Fruit fly (Drosophila melanogaster): ENCODE data around the gene CG43924.
A peak's percentile ranks its signal among the peaks of the same experiment; 100 is the strongest.

The CG43924 gene

DNA sequence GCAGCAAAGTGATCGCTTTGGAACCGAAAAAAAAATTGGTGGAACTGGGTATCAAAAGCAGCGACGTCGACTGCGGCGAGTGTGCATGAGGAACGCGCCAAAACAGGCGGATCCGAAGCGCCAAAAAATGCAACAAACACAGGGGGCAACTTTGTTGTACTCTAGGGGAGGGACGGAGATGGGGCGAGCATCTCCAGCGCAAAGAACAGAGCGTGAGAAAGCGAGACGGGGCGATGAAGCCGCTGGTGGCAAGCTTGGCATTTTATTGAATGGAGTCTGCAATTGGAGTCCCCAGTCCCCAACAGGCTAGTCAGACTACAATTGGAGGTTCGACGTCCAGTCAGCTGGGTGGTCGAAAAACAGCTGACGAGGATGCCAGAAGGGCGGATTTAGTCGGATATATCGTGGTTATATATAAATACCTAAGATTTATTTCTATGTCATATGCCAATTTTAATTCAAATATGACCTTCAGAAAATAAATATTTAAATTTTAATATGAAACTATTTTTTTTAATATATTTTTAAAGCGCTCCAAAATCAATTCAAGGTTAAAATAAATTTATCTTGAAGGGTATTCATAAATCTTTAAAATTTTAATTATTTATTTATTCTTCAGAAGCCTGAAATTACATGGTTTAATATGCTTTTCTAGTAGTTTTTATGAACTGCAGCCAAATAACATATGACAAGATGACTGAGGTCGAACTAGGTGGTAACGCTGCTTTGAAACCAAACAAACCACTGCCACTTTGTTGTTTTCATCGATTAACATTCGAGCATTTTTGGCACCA lies 35.9 kb upstream of the CG43924 start (continued):
- no peak for TF ChIP-seq luna (GFP tag; optimal IDR thresholded peaks at IDR 0.05)
- peak; percentile 25 for TF ChIP-seq Sry-β (GFP tag; optimal IDR thresholded peaks at IDR 0.05)
- peak; percentile 17 for TF ChIP-seq BEAF-32 (GFP tag; optimal IDR thresholded peaks at IDR 0.05)
- TF ChIP-seq CG5180 (GFP tag; optimal IDR thresholded peaks at IDR 0.05) = peak; percentile 74
- TF ChIP-seq CG30431 (GFP tag; optimal IDR thresholded peaks at IDR 0.05) = peak; percentile 84
- no peak for TF ChIP-seq CG17912 (GFP tag; optimal IDR thresholded peaks at IDR 0.05)
- peak; percentile 87 for TF ChIP-seq Six4 (GFP tag; optimal IDR thresholded peaks at IDR 0.05)
- TF ChIP-seq pb (GFP tag; optimal IDR thresholded peaks at IDR 0.05) = no peak
- peak; percentile 21 for TF ChIP-seq pum (GFP tag; optimal IDR thresholded peaks at IDR 0.05)
- no peak for TF ChIP-seq MESR4 (GFP tag; optimal IDR thresholded peaks at IDR 0.05)
- TF ChIP-seq tup (GFP tag; optimal IDR thresholded peaks at IDR 0.05) = peak; percentile 39
- peak; percentile 81 for TF ChIP-seq CG10654 (GFP tag; optimal IDR thresholded peaks at IDR 0.05)
- TF ChIP-seq lmd (GFP tag; IDR thresholded peaks at IDR 0.05) = peak; percentile 89
- TF ChIP-seq trem (tag; optimal IDR thresholded peaks at IDR 0.05) = peak; percentile 92
- TF ChIP-seq CG30403 (GFP tag; optimal IDR thresholded peaks at IDR 0.05) = peak; percentile 91
- TF ChIP-seq dm (GFP tag; optimal IDR thresholded peaks at IDR 0.05) = no peak
- no peak for TF ChIP-seq Hey (tag; optimal IDR thresholded peaks at IDR 0.05)
- peak; percentile 68 for TF ChIP-seq CG10462 (GFP tag; optimal IDR thresholded peaks at IDR 0.05)
- 0 out of 2 replicates have a peak, but pooled peaks have one; percentile 45 for TF ChIP-seq CG1024 (GFP tag; IDR thresholded peaks at IDR 0.05)
- peak; percentile 35 for TF ChIP-seq Dip3 (GFP tag; optimal IDR thresholded peaks at IDR 0.05)
- peak; percentile 43 for TF ChIP-seq HmgZ (tag; optimal IDR thresholded peaks at IDR 0.05)
- TF ChIP-seq ems (GFP tag; optimal IDR thresholded peaks at IDR 0.05) = no peak
- TF ChIP-seq Dll (GFP tag; IDR thresholded peaks at IDR 0.05; ENCODE audit: partially characterized antibody) = no peak
- peak; percentile 91 for TF ChIP-seq HHEX (GFP tag; optimal IDR thresholded peaks at IDR 0.05)
- no peak for TF ChIP-seq Doc2 (GFP tag; IDR thresholded peaks at IDR 0.05)
- TF ChIP-seq CG13424 (tag; optimal IDR thresholded peaks at IDR 0.05) = peak; percentile 97
- TF ChIP-seq esg (GFP tag; conservative IDR thresholded peaks at IDR 0.05) = peak; percentile 82
- TF ChIP-seq ken (GFP tag; IDR thresholded peaks at IDR 0.05) = 0 out of 3 replicates have a peak, but pooled peaks have one; percentile 49
- TF ChIP-seq Chrac-16 (GFP tag; optimal IDR thresholded peaks at IDR 0.05) = peak; percentile 78
- peak; percentile 43; the same call in 1 of the 2 replicates for TF ChIP-seq crol (GFP tag; IDR thresholded peaks at IDR 0.05)
- no peak for TF ChIP-seq z (GFP tag; IDR thresholded peaks at IDR 0.05)
- peak; percentile 98 for TF ChIP-seq CG18262 (tag; optimal IDR thresholded peaks at IDR 0.05)
- TF ChIP-seq Mad (GFP tag; optimal IDR thresholded peaks at IDR 0.05) = peak; percentile 42
- peak; percentile 79 for TF ChIP-seq Hand (GFP tag; optimal IDR thresholded peaks at IDR 0.05)
- TF ChIP-seq CG11398 (GFP tag; optimal IDR thresholded peaks at IDR 0.05) = peak; percentile 6
- no peak for TF ChIP-seq CG6791 (GFP tag; IDR thresholded peaks at IDR 0.05; ENCODE audit: partially characterized antibody)
- TF ChIP-seq Xrp1 (GFP tag; IDR thresholded peaks at IDR 0.05) = peak; percentile 91
- 0 out of 2 replicates have a peak, but pooled peaks have one; percentile 50 for TF ChIP-seq CG6272 (GFP tag; IDR thresholded peaks at IDR 0.05)
- TF ChIP-seq kni (GFP tag; optimal IDR thresholded peaks at IDR 0.05) = no peak
- no peak for TF ChIP-seq CG14965 (GFP tag; optimal IDR thresholded peaks at IDR 0.05; ENCODE audit: borderline replicate concordance)
- TF ChIP-seq fd3F (GFP tag; optimal IDR thresholded peaks at IDR 0.05) = peak; percentile 86
- TF ChIP-seq ERR (GFP tag; optimal IDR thresholded peaks at IDR 0.05) = no peak
- TF ChIP-seq CG1233 (GFP tag; optimal IDR thresholded peaks at IDR 0.05) = peak; percentile 94
- TF ChIP-seq danr (GFP tag; IDR thresholded peaks at IDR 0.05) = peak; percentile 61; the same call in 1 of the 2 replicates
- peak; percentile 94 for TF ChIP-seq CG10543 (GFP tag; optimal IDR thresholded peaks at IDR 0.05)
- TF ChIP-seq Bteb2 (GFP tag; optimal IDR thresholded peaks at IDR 0.05) = peak; percentile 5
- no peak for TF ChIP-seq CG12236 (GFP tag; optimal IDR thresholded peaks at IDR 0.05)
- peak; percentile 87 for TF ChIP-seq Ptx1 (GFP tag; IDR thresholded peaks at IDR 0.05)
- peak; percentile 95 for TF ChIP-seq CG9437 (GFP tag; optimal IDR thresholded peaks at IDR 0.05)

Measured in whole organism, embryonic.